Worm (Caenorhabditis elegans): ENCODE results near the gene dhs-22.

DNA sequence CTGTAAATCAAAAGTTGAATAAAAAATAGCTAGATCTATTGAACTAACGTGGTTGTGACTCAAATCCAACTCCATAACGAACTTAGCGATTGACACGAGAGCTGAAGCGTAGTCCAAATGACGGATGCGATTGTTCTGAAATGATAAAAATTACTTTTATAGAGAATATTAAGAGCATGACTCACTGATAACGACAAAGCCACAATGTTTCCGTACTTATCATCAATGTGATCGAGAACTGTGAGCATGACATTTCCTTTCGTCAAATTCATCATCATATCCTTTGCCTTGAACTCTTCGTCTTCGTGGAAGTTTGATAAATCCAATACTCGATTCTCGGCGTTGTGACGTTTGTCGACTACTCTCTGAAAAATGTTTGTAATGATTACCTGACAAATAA lies 7.2 kb downstream of the dhs-22 start:
- TF ChIP-seq him-1 (tag; optimal IDR thresholded peaks at IDR 0.05) (no peak), W03F9.2 (tag; optimal IDR thresholded peaks at IDR 0.05) (no peak)

Measured in whole organism, L4/young adult.